Fruit fly (Drosophila melanogaster) whole organism, embryonic: ENCODE results near the gene Pax.

Source experiments
- CG32772 ChIP-seq: fragments of 200-800 bp; sonication (Bioruptor generic); IDR thresholded peaks from 2 replicates; pipeline ENCODE4 v1.3.6; 2022; ENCODE audit warnings: missing biosample characterization, missing genetic modification characterization
- Ets97D ChIP-seq: fragments of 200-800 bp; sonication (Bioruptor generic); optimal IDR thresholded peaks from 3 replicates; lab custom pipeline; 2016; ENCODE audit warnings: missing biosample characterization, missing genetic modification characterization
- slbo ChIP-seq: fragments of 200-800 bp; sonication (Bioruptor generic); IDR thresholded peaks from 2 replicates; pipeline ENCODE4 v1.3.6; 2022; ENCODE audit warnings: missing biosample characterization, missing genetic modification characterization

- TF ChIP-seq CG32772 (GFP tag; lab: Robert Waterston, UW): no peak
- no peak for TF ChIP-seq Ets97D (GFP tag; lab: Kevin White, UChicago)
- peak; percentile 51 for TF ChIP-seq slbo (GFP tag; lab: Robert Waterston, UW)
Observed at dm6 chr2L:19364622-19365021, 61.8 kb downstream of the Pax start.
